Fruit fly (Drosophila melanogaster) whole organism, adult: ENCODE results near the gene Gbs-70E.

Experiments used
- CG12768 ChIP-seq: fragments of 200-800 bp; sonication (Bioruptor generic); optimal IDR thresholded peaks from 2 replicates; lab custom pipeline; 2017; ENCODE audit warnings: missing biosample characterization, missing genetic modification characterization, mild to moderate bottlenecking, moderate library complexity, missing genetic modification reagents
- CG33017 ChIP-seq: fragments of 200-800 bp; sonication (Bioruptor generic); optimal IDR thresholded peaks from 2 replicates; lab custom pipeline; 2018; ENCODE audit warnings: missing biosample characterization, mild to moderate bottlenecking, missing genetic modification characterization, moderate library complexity
- CG7045 ChIP-seq: fragments of 200-800 bp; sonication (Bioruptor generic); optimal IDR thresholded peaks from 2 replicates; lab custom pipeline; 2017; ENCODE audit warnings: missing biosample characterization, mild to moderate bottlenecking, missing genetic modification characterization
- CG7101 ChIP-seq: fragments of 200-800 bp; sonication (Bioruptor generic); optimal IDR thresholded peaks from 2 replicates; lab custom pipeline; 2018; ENCODE audit warnings: missing biosample characterization, mild to moderate bottlenecking, missing genetic modification characterization, moderate library complexity
- Hr96 ChIP-seq: fragments of 200-800 bp; sonication (Bioruptor generic); optimal IDR thresholded peaks from 2 replicates; lab custom pipeline; 2016; ENCODE audit warnings: missing biosample characterization, missing genetic modification characterization
- Mnt ChIP-seq: fragments of 200-800 bp; sonication (Bioruptor generic); optimal IDR thresholded peaks from 2 replicates; lab custom pipeline; 2016; ENCODE audit warnings: missing biosample characterization, mild to moderate bottlenecking, missing genetic modification characterization
- bab1 ChIP-seq: fragments of 200-800 bp; sonication (Bioruptor generic); optimal IDR thresholded peaks from 3 replicates; lab custom pipeline; 2019; ENCODE audit warnings: missing biosample characterization, mild to moderate bottlenecking, missing genetic modification characterization, moderate library complexity
- cnc ChIP-seq, 2 experiments: fragments of >200 bp; optimal IDR thresholded peaks; 2 replicates each; lab custom pipeline; 2017
- kay ChIP-seq: fragments of 200-800 bp; sonication (Bioruptor generic); peaks from one replicate; lab custom pipeline; 2016; ENCODE audit warnings: missing biosample characterization, missing genetic modification characterization, borderline replicate concordance
- pad ChIP-seq: fragments of 200-800 bp; sonication (Bioruptor generic); optimal IDR thresholded peaks from 3 replicates; lab custom pipeline; 2017; ENCODE audit warnings: missing biosample characterization, missing genetic modification characterization, mild to moderate bottlenecking, moderate library complexity, missing genetic modification reagents

DNA sequence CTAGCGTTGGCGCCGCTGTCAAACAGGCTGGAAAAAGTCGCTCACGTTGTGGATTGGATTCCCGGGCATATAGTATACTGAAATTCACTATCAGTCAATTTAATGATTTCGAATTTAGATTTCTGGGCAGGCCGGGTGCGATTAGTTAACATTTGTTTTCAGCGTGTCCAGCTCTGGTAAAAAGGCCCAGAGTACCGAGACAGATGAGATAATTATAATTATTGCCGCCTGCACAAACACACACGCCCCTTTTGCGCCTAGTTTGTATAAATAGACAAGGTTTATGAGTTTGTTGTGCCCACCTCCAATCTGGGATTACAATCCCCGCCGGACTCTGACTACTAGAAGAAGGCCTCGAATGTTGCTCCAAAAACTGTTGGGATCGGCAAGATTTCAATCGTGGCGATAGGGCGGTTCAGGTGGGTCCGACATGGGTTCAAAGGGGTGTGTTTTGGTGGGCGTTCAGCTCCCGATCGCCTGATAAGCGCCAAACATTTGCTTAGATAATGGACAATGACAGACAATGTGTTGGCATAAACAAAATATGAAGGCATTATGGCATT is 8.3 kb upstream of the Gbs-70E start:
- TF ChIP-seq pad (GFP tag; lab: Kevin White, UChicago) (no peak), kay (peak; percentile 42), CG7101 (no peak), CG7045 (GFP tag; lab: Kevin White, UChicago) (no peak), bab1 (GFP tag; lab: Kevin White, UChicago) (no peak), CG33017 (no peak), Hr96 (GFP tag; lab: Kevin White, UChicago) (no peak), cnc (optimal IDR thresholded peaks at IDR 0.05; lab: Kevin White, UChicago) (no peak), Mnt (GFP tag; lab: Kevin White, UChicago) (no peak), CG12768 (no peak)
